Worm (Caenorhabditis elegans) whole organism, L4 larva: ENCODE results near the gene efa-6.

ENCODE experiments used
- jun-1 ChIP-seq: fragments of 150-350 bp; optimal IDR thresholded peaks from 2 replicates; lab custom pipeline; 2014; ENCODE audit warnings: missing biosample characterization, missing genetic modification reagents, missing genetic modification characterization
- lsy-2 ChIP-seq, 2 experiments: fragments of 150-350 bp in 1 of 2; sonication (generic microtip) in 1 of 2; optimal IDR thresholded peaks; 2 replicates each; lab custom pipeline; 2014 to 2017; ENCODE audit warnings: missing biosample characterization in 2 of 2, missing genetic modification characterization in 2 of 2
- mep-1 ChIP-seq: fragments of 150-350 bp; sonication (generic microtip); optimal IDR thresholded peaks from 3 replicates; lab custom pipeline; 2014; ENCODE audit warnings: missing biosample characterization, missing genetic modification characterization
- nhr-28 ChIP-seq: fragments of 150-350 bp; optimal IDR thresholded peaks from 2 replicates; lab custom pipeline; 2014; ENCODE audit warnings: missing biosample characterization, missing genetic modification characterization
- pha-4 ChIP-seq, 2 experiments: fragments of 150-350 bp in 1 of 2; fragments of 200-800 bp in 1 of 2; sonication (Bioruptor generic) in 1 of 2; IDR thresholded peaks in 1 of 2; optimal IDR thresholded peaks in 1 of 2; 2 replicates each; pipeline versions ENCODE4 v1.3.6 to Lab custom; 2014 to 2022; ENCODE audit warnings: missing genetic modification characterization in 2 of 2, missing genetic modification reagents in 2 of 2, missing biosample characterization in 1 of 2, missing compliant biosample characterization in 1 of 2
- skn-1 ChIP-seq: fragments of 150-350 bp; optimal IDR thresholded peaks from 2 replicates; lab custom pipeline; 2014; ENCODE audit warnings: missing biosample characterization, missing genetic modification characterization
- snpc-4 ChIP-seq: fragments of 150-350 bp; optimal IDR thresholded peaks from 2 replicates; lab custom pipeline; 2014; ENCODE audit warnings: missing biosample characterization, missing genetic modification characterization
- ztf-7 ChIP-seq: fragments of 150-350 bp; optimal IDR thresholded peaks from 2 replicates; lab custom pipeline; 2014; ENCODE audit warnings: missing biosample characterization, missing genetic modification characterization

- no peak for TF ChIP-seq skn-1
- peak; percentile 0 for TF ChIP-seq nhr-28 (tag; lab: Kevin White, UChicago)
- no peak; the same call in 1 of the 2 replicates for TF ChIP-seq pha-4 (GFP tag; IDR thresholded peaks at IDR 0.05; lab: Robert Waterston, UW)
- TF ChIP-seq pha-4 (tag; optimal IDR thresholded peaks at IDR 0.05; lab: Kevin White, UChicago) = peak; percentile 11
- TF ChIP-seq lsy-2 (tag; optimal IDR thresholded peaks at IDR 0.05; lab: Kevin White, UChicago) = peak in 1 of 2 experiments; percentile 83
- TF ChIP-seq jun-1 (tag; lab: Kevin White, UChicago) = no peak
- no peak for TF ChIP-seq snpc-4
- TF ChIP-seq ztf-7 (tag; lab: Kevin White, UChicago) = peak; percentile 29
- peak; percentile 48 for TF ChIP-seq mep-1
Measured at ce11 chrIV:12558925-12559450, 55.5 kb downstream of the efa-6 start, which contains the start of the genes ZK795.2 and ZK795.3.
